Fruit fly (Drosophila melanogaster): ENCODE measurements around the gene CG7560.

The CG7560 gene

dm6 chr3L:11388964-11389625, 35.9 kb upstream of the CG7560 start (continued):
- TF ChIP-seq MBD-R2 (GFP tag; IDR thresholded peaks at IDR 0.05) = no peak
- TF ChIP-seq TFAM (GFP tag; optimal IDR thresholded peaks at IDR 0.05) = no peak
- no peak for TF ChIP-seq CG31224 (GFP tag; IDR thresholded peaks at IDR 0.05)
- TF ChIP-seq CG7963 (GFP tag; IDR thresholded peaks at IDR 0.05; ENCODE audit: partially characterized antibody) = no peak
- TF ChIP-seq pho (GFP tag; optimal IDR thresholded peaks at IDR 0.05) = no peak
- no peak for TF ChIP-seq gro (GFP tag; optimal IDR thresholded peaks at IDR 0.05)
- no peak for TF ChIP-seq usp (GFP tag; optimal IDR thresholded peaks at IDR 0.05)
- TF ChIP-seq Pdp1 (GFP tag; optimal IDR thresholded peaks at IDR 0.05) = no peak
- no peak for TF ChIP-seq trem (tag; optimal IDR thresholded peaks at IDR 0.05)
- TF ChIP-seq ara (GFP tag; IDR thresholded peaks at IDR 0.05) = no peak
- peak; percentile 69 for TF ChIP-seq CG2678 (tag; optimal IDR thresholded peaks at IDR 0.05)
- no peak for TF ChIP-seq nerfin-1 (tag; optimal IDR thresholded peaks at IDR 0.05)
- peak; percentile 32 for TF ChIP-seq CG2875 (GFP tag; optimal IDR thresholded peaks at IDR 0.05)
- TF ChIP-seq Dbx (GFP tag; IDR thresholded peaks at IDR 0.05) = peak; percentile 44; the same call in 1 of the 3 replicates
- no peak for TF ChIP-seq CG34376 (GFP tag; optimal IDR thresholded peaks at IDR 0.05)
- TF ChIP-seq CG9876 (GFP tag; optimal IDR thresholded peaks at IDR 0.05) = no peak
- TF ChIP-seq NFAT (GFP tag; IDR thresholded peaks at IDR 0.05) = no peak
- TF ChIP-seq CG17361 (GFP tag; IDR thresholded peaks at IDR 0.05) = peak; percentile 60
- TF ChIP-seq HmgZ (tag; optimal IDR thresholded peaks at IDR 0.05) = no peak
- TF ChIP-seq ash1 (GFP tag; optimal IDR thresholded peaks at IDR 0.05) = no peak
- no peak for TF ChIP-seq trh (GFP tag; optimal IDR thresholded peaks at IDR 0.05)
- TF ChIP-seq Mad (GFP tag; optimal IDR thresholded peaks at IDR 0.05) = no peak
- 0 out of 2 replicates have a peak, but pooled peaks have one; percentile 23 for TF ChIP-seq wor (GFP tag; IDR thresholded peaks at IDR 0.05)
- no peak for TF ChIP-seq CrebB (tag; optimal IDR thresholded peaks at IDR 0.05)
- peak; percentile 57 for TF ChIP-seq CG12391 (tag; optimal IDR thresholded peaks at IDR 0.05)
- TF ChIP-seq bbx (GFP tag; IDR thresholded peaks at IDR 0.05; ENCODE audit: partially characterized antibody) = no peak
- TF ChIP-seq CG10267 (tag; optimal IDR thresholded peaks at IDR 0.05) = peak; percentile 33
- TF ChIP-seq bab2 (GFP tag; optimal IDR thresholded peaks at IDR 0.05) = no peak
- 0 out of 3 replicates have a peak, but pooled peaks have one; percentile 39 for TF ChIP-seq so (GFP tag; IDR thresholded peaks at IDR 0.05)
- TF ChIP-seq Fer2 (tag; optimal IDR thresholded peaks at IDR 0.05) = no peak
- no peak for TF ChIP-seq CG10274 (GFP tag; optimal IDR thresholded peaks at IDR 0.05)
- peak; percentile 42 for TF ChIP-seq lbe (GFP tag; optimal IDR thresholded peaks at IDR 0.05)
- TF ChIP-seq eve (GFP tag; optimal IDR thresholded peaks at IDR 0.05) = peak in 1 of 2 experiments; percentile 72
- TF ChIP-seq CG4820 (GFP tag; optimal IDR thresholded peaks at IDR 0.05) = no peak
- no peak for TF ChIP-seq CG1792 (GFP tag; optimal IDR thresholded peaks at IDR 0.05)
- TF ChIP-seq lov (optimal IDR thresholded peaks at IDR 0.05) = no peak
- TF ChIP-seq lov (GFP tag; IDR thresholded peaks at IDR 0.05) = 0 out of 3 replicates have a peak, but pooled peaks have one; percentile 23
- no peak for TF ChIP-seq aop (GFP tag; IDR thresholded peaks at IDR 0.05)
- TF ChIP-seq CG3163 (GFP tag; optimal IDR thresholded peaks at IDR 0.05) = no peak
- no peak for TF ChIP-seq CG42726 (GFP tag; IDR thresholded peaks at IDR 0.05; ENCODE audit: partially characterized antibody)
- no peak for TF ChIP-seq Dll (GFP tag; IDR thresholded peaks at IDR 0.05; ENCODE audit: partially characterized antibody)
- TF ChIP-seq Sry-δ (GFP tag; optimal IDR thresholded peaks at IDR 0.05) = no peak
- TF ChIP-seq D19A (tag; optimal IDR thresholded peaks at IDR 0.05) = peak; percentile 38
- TF ChIP-seq ranshi (GFP tag; IDR thresholded peaks at IDR 0.05) = no peak
- TF ChIP-seq CoRest (tag; optimal IDR thresholded peaks at IDR 0.05) = peak; percentile 57
- TF ChIP-seq HmgD (GFP tag; optimal IDR thresholded peaks at IDR 0.05) = no peak
- TF ChIP-seq peb (GFP tag; IDR thresholded peaks at IDR 0.05) = no peak
- TF ChIP-seq fd96Cb (tag; optimal IDR thresholded peaks at IDR 0.05) = peak; percentile 55
- no peak for TF ChIP-seq CkIIα-i1 (GFP tag; IDR thresholded peaks at IDR 0.05)
- no peak for TF ChIP-seq chinmo (GFP tag; IDR thresholded peaks at IDR 0.05; ENCODE audit: partially characterized antibody)
